Worm (Caenorhabditis elegans) whole organism, L4 larva: ENCODE results near the gene npr-31.

Source experiments
- F10B5.3 ChIP-seq: sonication (generic microtip); optimal IDR thresholded peaks from 2 replicates; lab custom pipeline; 2016; ENCODE audit warnings: mild to moderate bottlenecking, missing genetic modification characterization, missing compliant biosample characterization
- lin-13 ChIP-seq: fragments of 150-350 bp; optimal IDR thresholded peaks from 2 replicates; lab custom pipeline; 2014; ENCODE audit warnings: missing biosample characterization, missing genetic modification reagents, missing genetic modification characterization
- nhr-237 ChIP-seq: sonication (generic microtip); optimal IDR thresholded peaks from 2 replicates; lab custom pipeline; 2017; ENCODE audit warnings: missing biosample characterization, missing genetic modification characterization
- nhr-25 ChIP-seq: sonication (generic microtip); optimal IDR thresholded peaks from 2 replicates; lab custom pipeline; 2017; ENCODE audit warnings: missing genetic modification characterization, mild to moderate bottlenecking, missing compliant biosample characterization, antibody characterized with exemption, moderate library complexity, borderline replicate concordance; ENCODE audit not compliant: insufficient read depth
- nhr-77 ChIP-seq: fragments of 150-350 bp; optimal IDR thresholded peaks from 2 replicates; lab custom pipeline; 2014; ENCODE audit warnings: missing biosample characterization, missing genetic modification characterization
- pha-4 ChIP-seq, 2 experiments: fragments of 150-350 bp in 1 of 2; fragments of 200-800 bp in 1 of 2; sonication (Bioruptor generic) in 1 of 2; IDR thresholded peaks in 1 of 2; optimal IDR thresholded peaks in 1 of 2; 2 replicates each; pipeline versions ENCODE4 v1.3.6 to Lab custom; 2014 to 2022; ENCODE audit warnings: missing genetic modification characterization in 2 of 2, missing genetic modification reagents in 2 of 2, missing biosample characterization in 1 of 2, missing compliant biosample characterization in 1 of 2
- tra-1 ChIP-seq: fragments of 200-800 bp; sonication (Bioruptor generic); IDR thresholded peaks from 2 replicates; pipeline ENCODE4 v1.3.6; 2022; ENCODE audit warnings: missing genetic modification reagents, missing genetic modification characterization, missing compliant biosample characterization
- unc-62 ChIP-seq, 3 experiments: fragments of 150-350 bp in 1 of 3; sonication (generic microtip); optimal IDR thresholded peaks in 2 of 3; peaks in 1 of 3; 1 replicate in 1 of 3; 2 replicates in 2 of 3; lab custom pipeline; 2014 to 2017; ENCODE audit warnings: missing biosample characterization in 3 of 3, missing genetic modification characterization in 3 of 3, missing genetic modification reagents in 3 of 3, missing genotype in 1 of 3

ce11 chrII:7161512-7161911 is 17.1 kb downstream of the npr-31 start, which contains the start of gene C27H5.12:
- TF ChIP-seq nhr-237 (tag; lab: Kevin White, UChicago): no peak
- no peak for TF ChIP-seq lin-13 (GFP tag; lab: Kevin White, UChicago)
- no peak for TF ChIP-seq tra-1 (GFP tag; lab: Robert Waterston, UW)
- no peak for TF ChIP-seq pha-4 (GFP tag; IDR thresholded peaks at IDR 0.05; lab: Robert Waterston, UW)
- TF ChIP-seq pha-4 (tag; optimal IDR thresholded peaks at IDR 0.05; lab: Kevin White, UChicago): no peak
- TF ChIP-seq nhr-25: no peak
- peak in 1 of 2 experiments; percentile 30 for TF ChIP-seq unc-62 (GFP tag; optimal IDR thresholded peaks at IDR 0.05 in 1 of 2; lab: Kevin White, UChicago)
- no peak for TF ChIP-seq unc-62 (tag; optimal IDR thresholded peaks at IDR 0.05; lab: Kevin White, UChicago)
- no peak for TF ChIP-seq nhr-77 (tag; lab: Kevin White, UChicago)
- TF ChIP-seq F10B5.3: no peak
